Fruit fly (Drosophila melanogaster): ENCODE measurements around the gene CG17139.

dm6 chr2L:10794032-10794431 lies 51.4 kb downstream of the CG17139 start:
- TF ChIP-seq pan (optimal IDR thresholded peaks at IDR 0.05) (no peak), Dll (optimal IDR thresholded peaks at IDR 0.05) (no peak), usp (GFP tag; optimal IDR thresholded peaks at IDR 0.05) (no peak), CG8478 (optimal IDR thresholded peaks at IDR 0.05) (no peak), psq (optimal IDR thresholded peaks at IDR 0.05) (no peak), EcR (GFP tag; optimal IDR thresholded peaks at IDR 0.05) (no peak)
